Worm (Caenorhabditis elegans) whole organism, L1 larva: ENCODE results near the gene dyf-7.
A peak's percentile ranks its signal among the peaks of the same experiment; 100 is the strongest.

Source experiments
- C04F5.9 ChIP-seq: sonication (generic microtip); optimal IDR thresholded peaks from 2 replicates; lab custom pipeline; 2016; ENCODE audit warnings: missing genetic modification characterization, missing compliant biosample characterization
- F16B12.6 ChIP-seq: fragments of 150-350 bp; optimal IDR thresholded peaks from 2 replicates; lab custom pipeline; 2014; ENCODE audit warnings: missing biosample characterization, missing genetic modification characterization
- Y116A8C.19 ChIP-seq: sonication (generic microtip); optimal IDR thresholded peaks from 2 replicates; lab custom pipeline; 2016; ENCODE audit warnings: missing compliant biosample characterization, missing genetic modification characterization, borderline replicate concordance
- aha-1 ChIP-seq: fragments of 150-350 bp; optimal IDR thresholded peaks from 2 replicates; lab custom pipeline; 2014; ENCODE audit warnings: missing biosample characterization, missing genetic modification characterization
- alr-1 ChIP-seq: fragments of 200-800 bp; sonication (Bioruptor generic); optimal IDR thresholded peaks from 2 replicates; lab custom pipeline; 2018; ENCODE audit warnings: borderline replicate concordance, mild to moderate bottlenecking, missing genetic modification characterization, missing compliant biosample characterization
- aly-2 ChIP-seq: fragments of 150-350 bp; optimal IDR thresholded peaks from 2 replicates; lab custom pipeline; 2014; ENCODE audit warnings: missing biosample characterization, missing genetic modification characterization
- ama-1 ChIP-seq: fragments of 150-350 bp; optimal IDR thresholded peaks from 2 replicates; lab custom pipeline; 2014
- ceh-63 ChIP-seq: fragments of 200-800 bp; sonication (Bioruptor generic); optimal IDR thresholded peaks from 2 replicates; lab custom pipeline; 2018; ENCODE audit warnings: mild to moderate bottlenecking, missing genetic modification characterization, missing compliant biosample characterization
- ceh-8 ChIP-seq: fragments of 200-800 bp; sonication (Bioruptor generic); optimal IDR thresholded peaks from 2 replicates; lab custom pipeline; 2018; ENCODE audit warnings: mild to moderate bottlenecking, missing genetic modification characterization, moderate library complexity, missing compliant biosample characterization
- ceh-82 ChIP-seq, 3 experiments: fragments of 150-350 bp in 1 of 3; sonication (generic microtip) in 2 of 3; optimal IDR thresholded peaks; 2 replicates each; lab custom pipeline; 2014 to 2017; ENCODE audit warnings: missing biosample characterization in 3 of 3, missing genetic modification characterization in 3 of 3
- ceh-88 ChIP-seq: fragments of 200-800 bp; sonication (Bioruptor generic); IDR thresholded peaks from 2 replicates; pipeline ENCODE4 v1.3.6; 2022; ENCODE audit warnings: missing genetic modification characterization, missing compliant biosample characterization
- dsc-1 ChIP-seq: sonication (generic microtip); optimal IDR thresholded peaks from 2 replicates; lab custom pipeline; 2016; ENCODE audit warnings: mild to moderate bottlenecking, missing genetic modification characterization, missing compliant biosample characterization
- efl-1 ChIP-seq, 4 experiments: fragments of 150-350 bp; optimal IDR thresholded peaks in 3 of 4; peaks in 1 of 4; 1 replicate in 1 of 4; 2 replicates in 3 of 4; lab custom pipeline; 2014; ENCODE audit warnings: missing biosample characterization in 2 of 4, missing genetic modification characterization in 2 of 4, missing genetic modification reagents in 2 of 4
- egl-27 ChIP-seq, 2 experiments: fragments of 150-350 bp in 1 of 2; sonication (generic microtip); optimal IDR thresholded peaks; 3 replicates each; lab custom pipeline; 2017 to 2018; ENCODE audit warnings: missing biosample characterization in 2 of 2, missing genetic modification characterization in 2 of 2, missing genetic modification reagents in 2 of 2
- elt-2 ChIP-seq: sonication (generic microtip); optimal IDR thresholded peaks from 2 replicates; lab custom pipeline; 2016; ENCODE audit warnings: missing genetic modification characterization, mild to moderate bottlenecking, inconsistent platforms, missing compliant biosample characterization, missing genetic modification reagents
- elt-3 ChIP-seq, 6 experiments: fragments of 150-350 bp in 1 of 6; sonication (generic microtip); optimal IDR thresholded peaks; 2 replicates each; lab custom pipeline; 2017 to 2018; ENCODE audit warnings: missing biosample characterization in 6 of 6, missing genetic modification characterization in 6 of 6, inconsistent platforms in 1 of 6
- ets-5 ChIP-seq: fragments of 200-800 bp; sonication (Bioruptor generic); IDR thresholded peaks from 2 replicates; pipeline ENCODE4 v1.3.6; 2022; ENCODE audit warnings: missing genetic modification characterization, missing compliant biosample characterization
- fkh-8 ChIP-seq: sonication (generic microtip); optimal IDR thresholded peaks from 2 replicates; lab custom pipeline; 2016; ENCODE audit warnings: mild to moderate bottlenecking, missing genetic modification characterization, missing compliant biosample characterization
- grh-1 ChIP-seq: fragments of 200-800 bp; sonication (Bioruptor generic); IDR thresholded peaks from 2 replicates; pipeline ENCODE4 v1.3.6; 2022; ENCODE audit warnings: missing genetic modification reagents, missing genetic modification characterization, missing compliant biosample characterization
- hlh-4 ChIP-seq: sonication (generic microtip); optimal IDR thresholded peaks from 2 replicates; lab custom pipeline; 2016; ENCODE audit warnings: mild to moderate bottlenecking, missing genetic modification characterization, missing compliant biosample characterization
- hpl-2 ChIP-seq: fragments of 150-350 bp; optimal IDR thresholded peaks from 2 replicates; lab custom pipeline; 2014; ENCODE audit warnings: missing biosample characterization, missing genetic modification reagents, missing genetic modification characterization
- isw-1 ChIP-seq: fragments of 200-800 bp; sonication (Bioruptor generic); IDR thresholded peaks from 2 replicates; pipeline ENCODE4 v1.3.6; 2022; ENCODE audit warnings: missing genetic modification characterization, missing compliant biosample characterization
- lin-13 ChIP-seq: fragments of 150-350 bp; optimal IDR thresholded peaks from 2 replicates; lab custom pipeline; 2014; ENCODE audit warnings: missing biosample characterization, missing genetic modification reagents, missing genetic modification characterization
- lin-14 ChIP-seq: fragments of 200-800 bp; sonication (Bioruptor generic); optimal IDR thresholded peaks from 2 replicates; lab custom pipeline; 2018; ENCODE audit warnings: mild to moderate bottlenecking, missing genetic modification characterization, moderate library complexity, missing compliant biosample characterization
- lin-15B ChIP-seq: fragments of 150-350 bp; sonication (generic microtip); optimal IDR thresholded peaks from 3 replicates; lab custom pipeline; 2014; ENCODE audit warnings: missing biosample characterization, missing genetic modification characterization
- lin-35 ChIP-seq, 2 experiments: fragments of 150-350 bp; optimal IDR thresholded peaks; 2 replicates each; lab custom pipeline; 2014; ENCODE audit warnings: missing biosample characterization in 2 of 2, missing genetic modification characterization in 2 of 2, missing genetic modification reagents in 2 of 2
- mab-9 ChIP-seq: fragments of 200-800 bp; sonication (Bioruptor generic); IDR thresholded peaks from 2 replicates; pipeline ENCODE4 v1.3.6; 2022; ENCODE audit warnings: missing genetic modification reagents, missing genetic modification characterization, missing compliant biosample characterization
- mef-2 ChIP-seq: fragments of 150-350 bp; optimal IDR thresholded peaks from 2 replicates; lab custom pipeline; 2014; ENCODE audit warnings: missing biosample characterization, missing genetic modification characterization
- mep-1 ChIP-seq: fragments of 150-350 bp; optimal IDR thresholded peaks from 2 replicates; lab custom pipeline; 2014; ENCODE audit warnings: missing biosample characterization, missing genetic modification characterization
- nhr-11 ChIP-seq: fragments of 150-350 bp; optimal IDR thresholded peaks from 2 replicates; lab custom pipeline; 2014; ENCODE audit warnings: missing biosample characterization, missing genetic modification characterization
- nhr-12 ChIP-seq: sonication (generic microtip); optimal IDR thresholded peaks from 2 replicates; lab custom pipeline; 2017; ENCODE audit warnings: missing biosample characterization, missing genetic modification characterization
- nhr-47 ChIP-seq: sonication (generic microtip); optimal IDR thresholded peaks from 2 replicates; lab custom pipeline; 2016; ENCODE audit warnings: mild to moderate bottlenecking, missing genetic modification characterization, moderate library complexity, missing compliant biosample characterization
- nhr-76 ChIP-seq: sonication (generic microtip); optimal IDR thresholded peaks from 2 replicates; lab custom pipeline; 2017; ENCODE audit warnings: missing biosample characterization, missing genetic modification characterization
- nhr-84 ChIP-seq: sonication (generic microtip); optimal IDR thresholded peaks from 2 replicates; lab custom pipeline; 2017; ENCODE audit warnings: missing biosample characterization, missing genetic modification characterization
- nhr-85 ChIP-seq: sonication (generic microtip); peaks from one replicate; lab custom pipeline; 2016; ENCODE audit warnings: missing genetic modification characterization, inconsistent platforms, missing compliant biosample characterization
- nhr-90 ChIP-seq: sonication (generic microtip); optimal IDR thresholded peaks from 2 replicates; lab custom pipeline; 2016; ENCODE audit warnings: mild to moderate bottlenecking, missing genetic modification characterization, missing compliant biosample characterization; ENCODE audit not compliant: poor library complexity
- pag-3 ChIP-seq: sonication (generic microtip); optimal IDR thresholded peaks from 2 replicates; lab custom pipeline; 2017; ENCODE audit warnings: missing genetic modification characterization, mild to moderate bottlenecking, missing compliant biosample characterization, antibody characterized with exemption, borderline replicate concordance; ENCODE audit not compliant: insufficient read depth
- pqm-1 ChIP-seq: sonication (generic microtip); optimal IDR thresholded peaks from 3 replicates; lab custom pipeline; 2017; ENCODE audit warnings: missing biosample characterization, missing genetic modification characterization
- rnt-1 ChIP-seq: sonication (generic microtip); optimal IDR thresholded peaks from 2 replicates; lab custom pipeline; 2016; ENCODE audit warnings: mild to moderate bottlenecking, missing genetic modification characterization, moderate library complexity, missing compliant biosample characterization
- skn-1 ChIP-seq: fragments of 150-350 bp; optimal IDR thresholded peaks from 2 replicates; lab custom pipeline; 2014; ENCODE audit warnings: missing biosample characterization, missing genetic modification characterization
- snpc-4 ChIP-seq: fragments of 150-350 bp; optimal IDR thresholded peaks from 2 replicates; lab custom pipeline; 2014; ENCODE audit warnings: missing biosample characterization, missing genetic modification characterization
- snu-23 ChIP-seq: sonication (generic microtip); optimal IDR thresholded peaks from 2 replicates; lab custom pipeline; 2016; ENCODE audit warnings: missing genetic modification characterization, missing compliant biosample characterization
- sptf-1 ChIP-seq: fragments of 150-350 bp; optimal IDR thresholded peaks from 2 replicates; lab custom pipeline; 2014; ENCODE audit warnings: missing biosample characterization, missing genetic modification characterization
- sup-37 ChIP-seq: fragments of 200-800 bp; sonication (Bioruptor generic); optimal IDR thresholded peaks from 2 replicates; lab custom pipeline; 2018; ENCODE audit warnings: mild to moderate bottlenecking, missing genetic modification characterization, missing compliant biosample characterization
- swsn-7 ChIP-seq: sonication (generic microtip); optimal IDR thresholded peaks from 2 replicates; lab custom pipeline; 2016; ENCODE audit warnings: missing genetic modification characterization, missing compliant biosample characterization
- tbx-2 ChIP-seq: sonication (generic microtip); optimal IDR thresholded peaks from 2 replicates; lab custom pipeline; 2016; ENCODE audit warnings: missing genetic modification characterization, missing compliant biosample characterization
- unc-30 ChIP-seq: sonication (generic microtip); optimal IDR thresholded peaks from 2 replicates; lab custom pipeline; 2017; ENCODE audit warnings: missing biosample characterization, missing genetic modification characterization
- unc-62 ChIP-seq: fragments of 150-350 bp; optimal IDR thresholded peaks from 2 replicates; lab custom pipeline; 2014; ENCODE audit warnings: missing biosample characterization, missing genetic modification reagents, missing genetic modification characterization
- unc-98 ChIP-seq: fragments of 200-800 bp; sonication (Bioruptor generic); IDR thresholded peaks from 2 replicates; pipeline ENCODE4 v1.3.6; 2022; ENCODE audit warnings: missing genetic modification characterization, missing compliant biosample characterization
- vab-15 ChIP-seq: sonication (generic microtip); optimal IDR thresholded peaks from 2 replicates; lab custom pipeline; 2017; ENCODE audit warnings: missing genotype, mild to moderate bottlenecking, missing genetic modification characterization, missing compliant biosample characterization
- xbp-1 ChIP-seq: sonication (generic microtip); optimal IDR thresholded peaks from 2 replicates; lab custom pipeline; 2016; ENCODE audit warnings: missing genetic modification characterization, missing compliant biosample characterization
- zag-1 ChIP-seq: fragments of 150-350 bp; optimal IDR thresholded peaks from 2 replicates; lab custom pipeline; 2014; ENCODE audit warnings: missing biosample characterization, missing genetic modification characterization
- zip-4 ChIP-seq: fragments of 200-800 bp; sonication (Bioruptor generic); optimal IDR thresholded peaks from 2 replicates; lab custom pipeline; 2018; ENCODE audit warnings: mild to moderate bottlenecking, missing genetic modification characterization, moderate library complexity, missing compliant biosample characterization
- ztf-4 ChIP-seq: fragments of 150-350 bp; optimal IDR thresholded peaks from 2 replicates; lab custom pipeline; 2014; ENCODE audit warnings: missing biosample characterization, missing genetic modification characterization

The dyf-7 gene

DNA sequence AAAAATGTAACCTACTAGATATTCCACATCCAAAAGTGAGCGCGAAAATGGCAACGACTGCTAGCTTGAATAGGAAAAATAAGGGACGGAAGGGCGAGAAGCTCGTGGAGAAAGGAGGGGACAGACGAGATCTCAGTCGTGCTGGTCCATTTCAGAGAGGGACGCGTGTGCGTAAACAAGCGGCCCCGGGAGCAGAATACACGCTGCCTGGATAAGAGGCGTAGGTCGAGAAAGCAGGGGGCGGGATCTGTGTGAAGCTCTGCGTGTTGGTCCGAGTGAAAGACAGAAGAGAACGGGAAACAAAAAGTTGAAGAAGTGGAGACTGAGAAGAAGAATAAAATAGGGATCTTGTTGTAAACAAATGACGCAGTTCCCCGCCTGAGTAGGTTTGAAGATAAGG, 29.9 kb upstream of the dyf-7 start, which contains the start of gene T14B1.1:
Gene T14B1.1 (minus strand): TSS at position 170 of the 400 bp plus-strand sequence.
- TF ChIP-seq snpc-4 (tag; lab: Kevin White, UChicago) (no peak), mab-9 (GFP tag; lab: Robert Waterston, UW) (no peak), elt-3 (tag; optimal IDR thresholded peaks at IDR 0.05; lab: Kevin White, UChicago) (no peak), skn-1 (tag; lab: Kevin White, UChicago) (no peak), nhr-47 (tag; lab: Kevin White, UChicago) (peak; percentile 8), sptf-1 (tag; lab: Kevin White, UChicago) (no peak), lin-15B (tag; lab: Kevin White, UChicago) (no peak), ets-5 (GFP tag; lab: Robert Waterston, UW) (no peak), nhr-11 (tag; lab: Kevin White, UChicago) (no peak), nhr-12 (tag; lab: Kevin White, UChicago) (no peak), isw-1 (no peak), unc-98 (GFP tag; lab: Robert Waterston, UW) (no peak), hpl-2 (GFP tag; lab: Kevin White, UChicago) (no peak), ceh-82 (tag; optimal IDR thresholded peaks at IDR 0.05; lab: Kevin White, UChicago) (peak in 1 of 3 experiments; percentile 39), nhr-84 (no peak), mef-2 (tag; lab: Kevin White, UChicago) (no peak), unc-62 (GFP tag; lab: Kevin White, UChicago) (no peak), aly-2 (tag; lab: Kevin White, UChicago) (no peak), fkh-8 (tag; lab: Kevin White, UChicago) (peak; percentile 48), dsc-1 (peak; percentile 7), ceh-63 (GFP tag; lab: Kevin White, UChicago) (no peak), grh-1 (GFP tag; lab: Robert Waterston, UW) (no peak), alr-1 (tag; lab: Kevin White, UChicago) (no peak), pag-3 (tag; lab: Kevin White, UChicago) (no peak), pqm-1 (no peak), elt-2 (tag; lab: Kevin White, UChicago) (no peak), swsn-7 (peak; percentile 18), nhr-85 (tag; lab: Kevin White, UChicago) (peak; percentile 11), ztf-4 (tag; lab: Kevin White, UChicago) (no peak), snu-23 (peak; percentile 26), hlh-4 (tag; lab: Kevin White, UChicago) (no peak), sup-37 (GFP tag; lab: Kevin White, UChicago) (no peak), vab-15 (tag; lab: Kevin White, UChicago) (no peak), zip-4 (no peak), F16B12.6 (tag; lab: Kevin White, UChicago) (no peak), egl-27 (tag; optimal IDR thresholded peaks at IDR 0.05; lab: Kevin White, UChicago) (no peak), ama-1 (lab: Kevin White, UChicago) (no peak), zag-1 (tag; lab: Kevin White, UChicago) (no peak), nhr-76 (tag; lab: Kevin White, UChicago) (no peak), lin-14 (GFP tag; lab: Kevin White, UChicago) (peak; percentile 86), lin-35 (GFP tag; optimal IDR thresholded peaks at IDR 0.05; lab: Kevin White, UChicago) (peak in 1 of 2 experiments; percentile 23), ceh-88 (no peak), lin-13 (GFP tag; lab: Kevin White, UChicago) (no peak), Y116A8C.19 (no peak), rnt-1 (tag; lab: Kevin White, UChicago) (peak; percentile 27), C04F5.9 (tag; lab: Kevin White, UChicago) (no peak), tbx-2 (tag; lab: Kevin White, UChicago) (no peak), ceh-8 (GFP tag; lab: Kevin White, UChicago) (no peak), unc-30 (tag; lab: Kevin White, UChicago) (no peak), mep-1 (tag; lab: Kevin White, UChicago) (no peak), xbp-1 (tag; lab: Kevin White, UChicago) (no peak), aha-1 (tag; lab: Kevin White, UChicago) (no peak), efl-1 (optimal IDR thresholded peaks at IDR 0.05; lab: Kevin White, UChicago) (no peak), efl-1 (GFP tag; optimal IDR thresholded peaks at IDR 0.05 in 1 of 2; lab: Kevin White, UChicago) (peak in 1 of 2 experiments; percentile 10), nhr-90 (tag; lab: Kevin White, UChicago) (no peak)
